Worm (Caenorhabditis elegans) whole organism, late embryonic: ENCODE results near the gene cest-5.2.

Experiments used
- C08G9.2 ChIP-seq: sonication (generic microtip); optimal IDR thresholded peaks from 2 replicates; lab custom pipeline; 2016; ENCODE audit warnings: mild to moderate bottlenecking, missing genetic modification characterization, moderate library complexity, missing compliant biosample characterization
- C38D4.7 ChIP-seq: fragments of 200-800 bp; sonication (Bioruptor generic); optimal IDR thresholded peaks from 2 replicates; lab custom pipeline; 2018; ENCODE audit warnings: mild to moderate bottlenecking, missing genetic modification characterization, moderate library complexity, missing compliant biosample characterization
- F13H6.1 ChIP-seq: sonication (generic microtip); optimal IDR thresholded peaks from 2 replicates; lab custom pipeline; 2016; ENCODE audit warnings: missing genetic modification characterization, missing compliant biosample characterization
- K02D7.2 ChIP-seq: sonication (generic microtip); optimal IDR thresholded peaks from 2 replicates; lab custom pipeline; 2017; ENCODE audit warnings: mild to moderate bottlenecking, missing genetic modification characterization, missing compliant biosample characterization
- K09A11.1 ChIP-seq: sonication (generic microtip); optimal IDR thresholded peaks from 2 replicates; lab custom pipeline; 2017; ENCODE audit warnings: antibody characterized with exemption, mild to moderate bottlenecking, missing genetic modification characterization, missing compliant biosample characterization; ENCODE audit not compliant: insufficient read depth
- Y22D7AL.16 ChIP-seq: sonication (generic microtip); optimal IDR thresholded peaks from 2 replicates; lab custom pipeline; 2016; ENCODE audit warnings: missing genetic modification characterization, missing compliant biosample characterization
- ama-1 ChIP-seq: fragments of 150-350 bp; optimal IDR thresholded peaks from 2 replicates; lab custom pipeline; 2014
- ceh-18 ChIP-seq: sonication (generic microtip); optimal IDR thresholded peaks from 2 replicates; lab custom pipeline; 2016; ENCODE audit warnings: missing genetic modification characterization, missing compliant biosample characterization
- ceh-19 ChIP-seq: fragments of 200-800 bp; sonication (Bioruptor generic); optimal IDR thresholded peaks from 2 replicates; lab custom pipeline; 2018; ENCODE audit warnings: mild to moderate bottlenecking, missing genetic modification characterization, missing compliant biosample characterization
- ceh-22 ChIP-seq: sonication (generic microtip); optimal IDR thresholded peaks from 2 replicates; lab custom pipeline; 2017; ENCODE audit warnings: missing biosample characterization, missing genetic modification characterization
- ceh-30 ChIP-seq: fragments of 150-350 bp; optimal IDR thresholded peaks from 2 replicates; lab custom pipeline; 2014; ENCODE audit warnings: missing biosample characterization, missing genetic modification characterization
- ceh-31 ChIP-seq: sonication (generic microtip); optimal IDR thresholded peaks from 2 replicates; lab custom pipeline; 2016; ENCODE audit warnings: missing genetic modification characterization, missing compliant biosample characterization
- ceh-34 ChIP-seq: sonication (generic microtip); optimal IDR thresholded peaks from 2 replicates; lab custom pipeline; 2016; ENCODE audit warnings: mild to moderate bottlenecking, missing genetic modification characterization, missing compliant biosample characterization
- ceh-45 ChIP-seq: fragments of 200-800 bp; sonication (Bioruptor generic); IDR thresholded peaks from 2 replicates; pipeline ENCODE4 v1.3.6; 2022; ENCODE audit warnings: missing genetic modification reagents, missing genetic modification characterization, missing compliant biosample characterization
- ceh-48 ChIP-seq: sonication (generic microtip); optimal IDR thresholded peaks from 2 replicates; lab custom pipeline; 2016; ENCODE audit warnings: missing genetic modification characterization, inconsistent platforms, missing compliant biosample characterization
- ceh-6 ChIP-seq: fragments of 200-800 bp; sonication (Bioruptor generic); optimal IDR thresholded peaks from 2 replicates; lab custom pipeline; 2018; ENCODE audit warnings: mild to moderate bottlenecking, missing genetic modification characterization, missing compliant biosample characterization
- dmd-4 ChIP-seq: sonication (generic microtip); optimal IDR thresholded peaks from 2 replicates; lab custom pipeline; 2016; ENCODE audit warnings: borderline replicate concordance, missing genetic modification characterization, missing compliant biosample characterization
- dve-1 ChIP-seq: sonication (generic microtip); optimal IDR thresholded peaks from 2 replicates; lab custom pipeline; 2017; ENCODE audit warnings: antibody characterized with exemption, mild to moderate bottlenecking, missing genetic modification characterization, missing compliant biosample characterization
- elt-2 ChIP-seq: sonication (generic microtip); optimal IDR thresholded peaks from 2 replicates; lab custom pipeline; 2016; ENCODE audit warnings: missing genetic modification reagents, missing genetic modification characterization, missing compliant biosample characterization
- elt-4 ChIP-seq: sonication (generic microtip); optimal IDR thresholded peaks from 2 replicates; lab custom pipeline; 2016; ENCODE audit warnings: missing genetic modification characterization, missing compliant biosample characterization
- eyg-1 ChIP-seq: sonication (generic microtip); optimal IDR thresholded peaks from 2 replicates; lab custom pipeline; 2016; ENCODE audit warnings: missing genotype, missing genetic modification characterization, missing compliant biosample characterization
- fax-1 ChIP-seq: sonication (generic microtip); optimal IDR thresholded peaks from 2 replicates; lab custom pipeline; 2016; ENCODE audit warnings: missing genotype, missing genetic modification characterization, missing compliant biosample characterization
- hlh-15 ChIP-seq: sonication (generic microtip); optimal IDR thresholded peaks from 2 replicates; lab custom pipeline; 2016; ENCODE audit warnings: missing genetic modification characterization, missing compliant biosample characterization
- hlh-30 ChIP-seq: sonication (generic microtip); optimal IDR thresholded peaks from 2 replicates; lab custom pipeline; 2017; ENCODE audit warnings: antibody characterized with exemption, missing genetic modification characterization, missing compliant biosample characterization; ENCODE audit not compliant: insufficient read depth
- hlh-6 ChIP-seq: sonication (generic microtip); optimal IDR thresholded peaks from 2 replicates; lab custom pipeline; 2016; ENCODE audit warnings: missing genotype, missing genetic modification characterization, missing compliant biosample characterization
- hlh-8 ChIP-seq: sonication (generic microtip); optimal IDR thresholded peaks from 2 replicates; lab custom pipeline; 2016; ENCODE audit warnings: missing genotype, missing genetic modification characterization, missing compliant biosample characterization
- lim-6 ChIP-seq: sonication (generic microtip); optimal IDR thresholded peaks from 2 replicates; lab custom pipeline; 2016; ENCODE audit warnings: missing genetic modification characterization, missing compliant biosample characterization
- mec-3 ChIP-seq: sonication (generic microtip); optimal IDR thresholded peaks from 2 replicates; lab custom pipeline; 2016; ENCODE audit warnings: borderline replicate concordance, missing genetic modification characterization, missing compliant biosample characterization
- nfya-1 ChIP-seq: sonication (generic microtip); optimal IDR thresholded peaks from 2 replicates; lab custom pipeline; 2017; ENCODE audit warnings: missing genetic modification characterization, mild to moderate bottlenecking, missing compliant biosample characterization, antibody characterized with exemption, moderate library complexity
- nhr-11 ChIP-seq: fragments of 150-350 bp; optimal IDR thresholded peaks from 2 replicates; lab custom pipeline; 2014; ENCODE audit warnings: missing biosample characterization, missing genetic modification characterization
- nhr-232 ChIP-seq: sonication (generic microtip); optimal IDR thresholded peaks from 2 replicates; lab custom pipeline; 2016; ENCODE audit warnings: missing genetic modification characterization, missing compliant biosample characterization
- pag-3 ChIP-seq: sonication (generic microtip); optimal IDR thresholded peaks from 2 replicates; lab custom pipeline; 2016; ENCODE audit warnings: missing compliant biosample characterization, missing genetic modification characterization, borderline replicate concordance
- pat-9 ChIP-seq: fragments of 200-800 bp; sonication (Bioruptor generic); optimal IDR thresholded peaks from 2 replicates; lab custom pipeline; 2018; ENCODE audit warnings: mild to moderate bottlenecking, missing genetic modification characterization, moderate library complexity, missing compliant biosample characterization
- pax-1 ChIP-seq: fragments of 150-350 bp; optimal IDR thresholded peaks from 2 replicates; lab custom pipeline; 2014; ENCODE audit warnings: missing biosample characterization, missing genetic modification characterization
- pha-2 ChIP-seq: sonication (generic microtip); optimal IDR thresholded peaks from 2 replicates; lab custom pipeline; 2017; ENCODE audit warnings: mild to moderate bottlenecking, missing genetic modification characterization, missing compliant biosample characterization
- ref-2 ChIP-seq: sonication (generic microtip); optimal IDR thresholded peaks from 2 replicates; lab custom pipeline; 2016; ENCODE audit warnings: missing genetic modification characterization, missing compliant biosample characterization
- rnt-1 ChIP-seq: sonication (generic microtip); optimal IDR thresholded peaks from 2 replicates; lab custom pipeline; 2016; ENCODE audit warnings: missing genetic modification characterization, missing compliant biosample characterization
- sdc-2 ChIP-seq: sonication (generic microtip); optimal IDR thresholded peaks from 2 replicates; lab custom pipeline; 2016; ENCODE audit warnings: missing genotype, missing genetic modification characterization, missing compliant biosample characterization
- sox-4 ChIP-seq: sonication (generic microtip); optimal IDR thresholded peaks from 2 replicates; lab custom pipeline; 2017; ENCODE audit warnings: mild to moderate bottlenecking, missing genetic modification characterization, inconsistent platforms, missing compliant biosample characterization
- tbx-2 ChIP-seq: sonication (generic microtip); optimal IDR thresholded peaks from 2 replicates; lab custom pipeline; 2016; ENCODE audit warnings: missing genetic modification characterization, missing compliant biosample characterization
- ttx-3 ChIP-seq: sonication (generic microtip); optimal IDR thresholded peaks from 2 replicates; lab custom pipeline; 2016; ENCODE audit warnings: missing genetic modification reagents, missing genetic modification characterization, missing compliant biosample characterization
- unc-3 ChIP-seq, 2 experiments: fragments of 200-800 bp in 1 of 2; sonication (Bioruptor generic) in 1 of 2; sonication (generic microtip) in 1 of 2; conservative IDR thresholded peaks in 1 of 2; optimal IDR thresholded peaks in 1 of 2; 2 replicates each; pipeline versions ENCODE4 v1.3.6 to Lab custom; 2016 to 2022; ENCODE audit warnings: missing compliant biosample characterization in 2 of 2, missing genetic modification characterization in 2 of 2, missing genetic modification reagents in 1 of 2
- unc-42 ChIP-seq: sonication (generic microtip); optimal IDR thresholded peaks from 2 replicates; lab custom pipeline; 2016; ENCODE audit warnings: missing genotype, missing genetic modification characterization, missing compliant biosample characterization
- unc-55 ChIP-seq: sonication (generic microtip); optimal IDR thresholded peaks from 2 replicates; lab custom pipeline; 2017; ENCODE audit warnings: missing biosample characterization, missing genetic modification reagents, missing genetic modification characterization
- unc-86 ChIP-seq: sonication (generic microtip); optimal IDR thresholded peaks from 2 replicates; lab custom pipeline; 2016; ENCODE audit warnings: missing genetic modification characterization, missing compliant biosample characterization
- zip-5 ChIP-seq: sonication (generic microtip); optimal IDR thresholded peaks from 2 replicates; lab custom pipeline; 2016; ENCODE audit warnings: missing genetic modification characterization, missing compliant biosample characterization

cest-5.2 gene

DNA sequence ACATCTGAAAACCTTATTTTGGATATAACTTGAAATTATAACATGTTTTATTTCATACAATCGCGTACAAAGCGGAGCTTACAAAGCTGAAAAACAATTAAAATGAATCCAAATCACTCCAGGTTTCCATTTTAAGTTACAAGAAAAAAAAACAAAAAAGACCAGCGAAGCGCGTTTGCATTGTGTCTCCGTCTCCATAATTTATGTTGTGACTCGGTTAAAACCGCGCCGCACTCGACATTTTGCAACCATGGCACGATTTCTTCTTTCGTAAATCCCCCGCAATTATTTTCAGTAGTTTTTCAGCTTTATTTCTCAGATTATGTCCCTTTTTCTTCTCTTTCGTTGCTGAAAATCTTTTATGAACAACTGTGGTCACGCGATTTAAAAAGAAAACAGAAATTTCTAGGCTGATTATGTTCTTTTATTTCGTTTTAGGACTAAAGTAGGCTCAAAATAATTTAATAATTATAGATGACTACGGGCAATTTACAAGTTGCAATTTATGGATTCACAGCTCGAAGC lies 42.3 kb downstream of the cest-5.2 start, which contains the start of the genes F38A5.2 and dnj-11:
Gene F38A5.2, minus strand, starts transcription at position 4 of the 525 bp plus-strand sequence.
Gene dnj-11, plus strand, starts transcription at position 475 of the 525 bp plus-strand sequence.
- peak; percentile 42 for TF ChIP-seq dve-1 (tag; lab: Kevin White, UChicago)
- no peak for TF ChIP-seq lim-6 (tag; lab: Kevin White, UChicago)
- no peak for TF ChIP-seq hlh-15 (tag; lab: Kevin White, UChicago)
- no peak for TF ChIP-seq Y22D7AL.16
- no peak for TF ChIP-seq ceh-30 (tag; lab: Kevin White, UChicago)
- peak; percentile 39 for TF ChIP-seq ceh-18
- TF ChIP-seq zip-5, result no peak
- TF ChIP-seq nfya-1 (tag; lab: Kevin White, UChicago), result peak; percentile 48
- peak; percentile 26 for TF ChIP-seq ceh-34 (tag; lab: Kevin White, UChicago)
- TF ChIP-seq unc-86, result no peak
- TF ChIP-seq pag-3 (tag; lab: Kevin White, UChicago), result no peak
- TF ChIP-seq dmd-4 (tag; lab: Kevin White, UChicago), result no peak
- TF ChIP-seq fax-1 (tag; lab: Kevin White, UChicago), result no peak
- no peak for TF ChIP-seq hlh-6 (tag; lab: Kevin White, UChicago)
- no peak for TF ChIP-seq F13H6.1
- TF ChIP-seq elt-2 (tag; lab: Kevin White, UChicago), result no peak
- peak; percentile 27 for TF ChIP-seq unc-55
- no peak for TF ChIP-seq unc-3 (GFP tag; conservative IDR thresholded peaks at IDR 0.05; lab: Robert Waterston, UW)
- no peak for TF ChIP-seq unc-3 (tag; optimal IDR thresholded peaks at IDR 0.05; lab: Kevin White, UChicago)
- no peak for TF ChIP-seq sdc-2 (tag; lab: Kevin White, UChicago)
- no peak for TF ChIP-seq ceh-6 (GFP tag; lab: Kevin White, UChicago)
- TF ChIP-seq pax-1, result peak; percentile 71
- no peak for TF ChIP-seq C08G9.2 (tag; lab: Kevin White, UChicago)
- TF ChIP-seq nhr-11, result no peak
- no peak for TF ChIP-seq sox-4
- no peak for TF ChIP-seq mec-3
- TF ChIP-seq unc-42, result peak; percentile 50
- no peak for TF ChIP-seq nhr-232 (tag; lab: Kevin White, UChicago)
- TF ChIP-seq C38D4.7 (GFP tag; lab: Kevin White, UChicago), result no peak
- peak; percentile 55 for TF ChIP-seq rnt-1 (tag; lab: Kevin White, UChicago)
- no peak for TF ChIP-seq ama-1 (lab: Kevin White, UChicago)
- peak; percentile 14 for TF ChIP-seq hlh-30
- peak; percentile 72 for TF ChIP-seq ceh-31 (tag; lab: Kevin White, UChicago)
- peak; percentile 33 for TF ChIP-seq tbx-2 (tag; lab: Kevin White, UChicago)
- TF ChIP-seq eyg-1 (tag; lab: Kevin White, UChicago), result no peak

DNA sequence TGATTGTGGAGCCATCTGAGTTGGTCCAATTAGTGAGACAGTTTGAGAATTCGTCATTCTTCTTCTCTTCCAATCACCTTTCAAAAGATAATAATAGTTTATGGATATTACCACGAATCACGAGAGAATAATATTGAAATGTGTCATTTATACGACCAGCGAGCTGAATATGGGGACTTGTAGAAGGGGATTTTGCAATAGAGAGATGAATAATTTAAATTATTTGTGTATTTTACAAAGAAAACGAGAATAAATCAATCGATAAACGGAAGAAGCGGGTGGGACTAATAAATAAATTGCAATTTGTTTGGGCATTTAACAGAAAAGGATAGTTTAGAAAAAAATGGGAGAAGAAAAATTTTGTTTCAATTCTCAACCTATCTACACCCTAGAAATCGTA lies 45.1 kb downstream of the cest-5.2 start, which contains the start of gene odr-8:
Gene odr-8, minus strand, starts transcription at position 101 of the 400 bp plus-strand sequence.
- TF ChIP-seq ttx-3, result no peak
- no peak for TF ChIP-seq dmd-4 (tag; lab: Kevin White, UChicago)
- TF ChIP-seq ceh-34 (tag; lab: Kevin White, UChicago), result no peak

DNA sequence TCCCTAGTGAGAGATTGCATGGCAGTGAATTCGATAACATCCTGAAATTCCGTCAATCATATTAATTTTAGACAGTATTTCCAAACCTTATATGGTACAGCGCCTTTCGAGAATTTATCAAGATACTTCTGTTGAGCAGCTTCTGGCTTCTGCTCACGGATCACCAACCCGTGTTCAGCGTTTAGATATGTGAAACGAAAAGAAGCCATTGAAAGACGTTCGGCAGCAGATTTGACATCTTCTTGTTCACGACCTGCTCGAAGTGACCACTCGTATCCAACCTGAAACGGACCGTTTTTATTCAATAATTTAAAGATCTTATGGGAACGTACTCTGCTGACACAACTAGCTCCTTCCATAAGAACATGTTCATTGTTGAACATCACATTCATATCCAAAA lies 46.1 kb downstream of the cest-5.2 start:
- no peak for TF ChIP-seq pha-2 (tag; lab: Kevin White, UChicago)
- TF ChIP-seq ceh-22 (tag; lab: Kevin White, UChicago), result no peak
- TF ChIP-seq ref-2, result no peak
- TF ChIP-seq nhr-11, result no peak
- TF ChIP-seq K09A11.1 (tag; lab: Kevin White, UChicago), result no peak
- no peak for TF ChIP-seq elt-4 (tag; lab: Kevin White, UChicago)
- TF ChIP-seq ceh-48 (tag; lab: Kevin White, UChicago), result no peak
- TF ChIP-seq pat-9 (tag; lab: Kevin White, UChicago), result no peak
- no peak for TF ChIP-seq ceh-45 (GFP tag; lab: Robert Waterston, UW)
- TF ChIP-seq hlh-30, result no peak
- no peak for TF ChIP-seq hlh-8
- no peak for TF ChIP-seq pag-3 (tag; lab: Kevin White, UChicago)
- TF ChIP-seq C38D4.7 (GFP tag; lab: Kevin White, UChicago), result no peak
- TF ChIP-seq K02D7.2 (tag; lab: Kevin White, UChicago), result no peak
- TF ChIP-seq tbx-2 (tag; lab: Kevin White, UChicago), result no peak
- TF ChIP-seq ceh-19 (GFP tag; lab: Kevin White, UChicago), result no peak
- no peak for TF ChIP-seq dve-1 (tag; lab: Kevin White, UChicago)
